Worm (Caenorhabditis elegans): ENCODE results near the gene unc-77.

The unc-77 gene

ce11 chrIV:6117741-6118265 lies 65.9 kb downstream of the unc-77 start, which contains the start of gene zen-4:
Gene zen-4 (plus strand): TSS chrIV:6118215.
- no peak for TF ChIP-seq F13C5.2 (tag; optimal IDR thresholded peaks at IDR 0.05)
- TF ChIP-seq pes-1 (GFP tag; IDR thresholded peaks at IDR 0.05) = peak; percentile 39; the same call in 1 of the 2 replicates

DNA sequence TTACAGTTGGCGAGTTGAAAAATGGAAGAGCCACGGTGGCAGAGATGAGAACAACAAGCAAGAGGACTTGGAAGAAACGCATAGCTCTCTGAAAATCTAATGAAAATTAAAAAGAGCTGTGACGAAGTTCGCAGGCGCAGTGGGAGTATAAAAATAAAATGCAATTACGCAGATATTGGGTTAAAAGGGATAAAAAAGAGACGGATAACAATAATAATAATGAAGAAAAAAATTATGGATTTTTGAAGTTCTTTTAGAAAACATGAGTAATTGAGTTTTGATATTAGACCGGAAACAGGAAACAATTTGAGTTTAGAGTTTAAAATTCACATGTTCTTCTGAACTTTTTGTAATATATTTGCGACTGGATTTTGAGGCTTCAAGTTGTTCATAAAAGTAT lies 71.4 kb downstream of the unc-77 start, which contains the start of gene M03D4.3:
M03D4.3 (minus strand) TSS at position 101 of the 400 bp plus-strand sequence.
- TF ChIP-seq aly-1 (tag; optimal IDR thresholded peaks at IDR 0.05) (no peak), B0310.2 (tag; optimal IDR thresholded peaks at IDR 0.05) (no peak), hmg-4 (GFP tag; optimal IDR thresholded peaks at IDR 0.05) (no peak), tra-4 (tag; optimal IDR thresholded peaks at IDR 0.05) (no peak), pes-1 (GFP tag; IDR thresholded peaks at IDR 0.05) (no peak)

DNA sequence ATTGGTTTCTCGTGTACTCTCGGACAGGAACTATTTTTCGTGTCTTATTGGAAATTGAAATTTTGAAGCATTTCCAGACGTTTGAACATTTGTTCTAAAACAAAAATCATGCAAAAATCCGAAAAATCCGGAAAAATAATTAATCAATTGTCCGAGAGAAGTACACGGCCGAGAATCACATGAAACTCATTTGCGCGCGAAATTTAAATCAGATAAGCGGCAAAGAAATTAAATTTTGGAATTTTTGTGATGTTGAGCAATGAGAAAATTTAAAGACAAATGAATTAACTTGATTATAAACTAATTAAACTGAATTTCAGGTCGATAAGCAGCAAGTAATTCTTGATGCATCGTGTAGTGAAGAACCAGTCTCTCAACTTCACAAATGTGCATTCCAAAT lies 75.0 kb downstream of the unc-77 start:
- no peak for TF ChIP-seq hnd-1 (tag; optimal IDR thresholded peaks at IDR 0.05)
- no peak for TF ChIP-seq hmg-4 (GFP tag; optimal IDR thresholded peaks at IDR 0.05)
- no peak for TF ChIP-seq ama-1 (optimal IDR thresholded peaks at IDR 0.05)
- no peak for TF ChIP-seq ceh-13 (GFP tag; optimal IDR thresholded peaks at IDR 0.05)
- TF ChIP-seq aly-1 (tag; optimal IDR thresholded peaks at IDR 0.05) = no peak
- TF ChIP-seq ceh-36 (tag; optimal IDR thresholded peaks at IDR 0.05) = no peak
- TF ChIP-seq hmbx-1 (tag; optimal IDR thresholded peaks at IDR 0.05) = no peak
- no peak for TF ChIP-seq sea-1 (GFP tag; conservative IDR thresholded peaks at IDR 0.05)
- no peak for TF ChIP-seq scrt-1 (GFP tag; IDR thresholded peaks at IDR 0.05)
- TF ChIP-seq tra-4 (tag; optimal IDR thresholded peaks at IDR 0.05) = no peak
- no peak for TF ChIP-seq F13C5.2 (tag; optimal IDR thresholded peaks at IDR 0.05)
- TF ChIP-seq ets-7 (tag; optimal IDR thresholded peaks at IDR 0.05) = no peak
- TF ChIP-seq tbx-37 (GFP tag; conservative IDR thresholded peaks at IDR 0.05) = no peak
- no peak for TF ChIP-seq B0310.2 (tag; optimal IDR thresholded peaks at IDR 0.05)
- TF ChIP-seq flt-1 (GFP tag; IDR thresholded peaks at IDR 0.05) = no peak
- no peak for TF ChIP-seq tbx-11 (GFP tag; IDR thresholded peaks at IDR 0.05)
- TF ChIP-seq pes-1 (GFP tag; IDR thresholded peaks at IDR 0.05) = no peak
